Worm (Caenorhabditis elegans) whole organism, young adult: ENCODE data around the gene W01A11.1.

Experiments used
- F22D6.2 ChIP-seq: sonication (generic microtip); optimal IDR thresholded peaks from 2 replicates; lab custom pipeline; 2016; ENCODE audit warnings: mild to moderate bottlenecking, missing genetic modification characterization, missing compliant biosample characterization
- T26A5.8 ChIP-seq: sonication (generic microtip); optimal IDR thresholded peaks from 2 replicates; lab custom pipeline; 2016; ENCODE audit warnings: missing genetic modification characterization, missing compliant biosample characterization
- ceh-79 ChIP-seq: sonication (generic microtip); optimal IDR thresholded peaks from 2 replicates; lab custom pipeline; 2017; ENCODE audit warnings: mild to moderate bottlenecking, missing genetic modification characterization, missing compliant biosample characterization
- dox-1 ChIP-seq: fragments of 200-800 bp; sonication (Bioruptor generic); IDR thresholded peaks from 2 replicates; pipeline ENCODE4 v1.3.6; 2022; ENCODE audit warnings: missing genetic modification reagents, missing genetic modification characterization, missing compliant biosample characterization
- hlh-26 ChIP-seq: fragments of 200-800 bp; sonication (Bioruptor generic); conservative IDR thresholded peaks from 2 replicates; pipeline ENCODE4 v1.3.6; 2022; ENCODE audit warnings: missing genetic modification reagents, missing genetic modification characterization, missing compliant biosample characterization
- lag-1 ChIP-seq: fragments of 200-800 bp; sonication (Bioruptor generic); IDR thresholded peaks from 2 replicates; pipeline ENCODE4 v1.3.6; 2022; ENCODE audit warnings: missing genetic modification reagents, missing genetic modification characterization, missing compliant biosample characterization
- lsy-27 ChIP-seq: sonication (generic microtip); optimal IDR thresholded peaks from 2 replicates; lab custom pipeline; 2017; ENCODE audit warnings: missing genetic modification characterization, mild to moderate bottlenecking, missing compliant biosample characterization, antibody characterized with exemption, missing genotype, borderline replicate concordance; ENCODE audit not compliant: insufficient read depth
- nfya-2 ChIP-seq: fragments of 200-800 bp; sonication (Bioruptor generic); IDR thresholded peaks from 2 replicates; pipeline ENCODE4 v1.3.6; 2022; ENCODE audit warnings: missing genetic modification reagents, missing genetic modification characterization, missing compliant biosample characterization
- nfyb-1 ChIP-seq: fragments of 200-800 bp; sonication (Bioruptor generic); IDR thresholded peaks from 2 replicates; pipeline ENCODE4 v1.3.6; 2022; ENCODE audit warnings: missing genetic modification reagents, missing genetic modification characterization, missing compliant biosample characterization
- rec-8 ChIP-seq, 2 experiments: sonication (generic microtip); optimal IDR thresholded peaks; 2 replicates each; lab custom pipeline; 2016; ENCODE audit warnings: mild to moderate bottlenecking in 2 of 2, missing genetic modification characterization in 2 of 2, missing genetic modification reagents in 2 of 2, missing genotype in 2 of 2, missing biosample characterization in 1 of 2, missing compliant biosample characterization in 1 of 2, moderate library complexity in 1 of 2

- TF ChIP-seq F22D6.2 (tag; lab: Kevin White, UChicago): no peak
- TF ChIP-seq nfya-2 (GFP tag; lab: Robert Waterston, UW): no peak
- TF ChIP-seq lag-1 (GFP tag; lab: Robert Waterston, UW): no peak
- TF ChIP-seq rec-8 (tag; optimal IDR thresholded peaks at IDR 0.05; lab: Kevin White, UChicago): no peak
- TF ChIP-seq ceh-79 (tag; lab: Kevin White, UChicago): no peak
- TF ChIP-seq dox-1 (GFP tag; lab: Robert Waterston, UW): no peak
- TF ChIP-seq lsy-27 (tag; lab: Kevin White, UChicago): no peak
- TF ChIP-seq T26A5.8 (tag; lab: Kevin White, UChicago): no peak
- no peak for TF ChIP-seq hlh-26 (GFP tag; lab: Robert Waterston, UW)
- no peak for TF ChIP-seq nfyb-1 (GFP tag; lab: Robert Waterston, UW)
Observed at ce11 chrV:6506238-6506956, 7.4 kb downstream of the W01A11.1 start.
